Fruit fly (Drosophila melanogaster) whole organism, embryonic: ENCODE results near the gene Myo28B1.
A peak's percentile ranks its signal among the peaks of the same experiment; 100 is the strongest.

Source experiments
- CG11398 ChIP-seq: fragments of 200-800 bp; sonication (Bioruptor generic); optimal IDR thresholded peaks from 2 replicates; lab custom pipeline; 2016; ENCODE audit warnings: missing biosample characterization, missing genetic modification characterization
- CG11504 ChIP-seq: fragments of 200-800 bp; sonication (Bioruptor generic); optimal IDR thresholded peaks from 3 replicates; lab custom pipeline; 2019; ENCODE audit warnings: missing biosample characterization, mild to moderate bottlenecking, missing genetic modification characterization, moderate library complexity
- CG12942 ChIP-seq: fragments of 200-800 bp; sonication (Bioruptor generic); optimal IDR thresholded peaks from 3 replicates; lab custom pipeline; 2016; ENCODE audit warnings: missing biosample characterization, missing genetic modification characterization
- CG17359 ChIP-seq: fragments of 200-800 bp; sonication (Bioruptor generic); optimal IDR thresholded peaks from 3 replicates; lab custom pipeline; 2018; ENCODE audit warnings: missing biosample characterization, mild to moderate bottlenecking, missing genetic modification characterization, moderate library complexity
- CG18599 ChIP-seq: fragments of 200-800 bp; sonication (Bioruptor generic); optimal IDR thresholded peaks from 3 replicates; lab custom pipeline; 2017; ENCODE audit warnings: missing biosample characterization, missing genetic modification characterization, mild to moderate bottlenecking, moderate library complexity, missing genetic modification reagents
- CG18619 ChIP-seq: fragments of 200-800 bp; sonication (Bioruptor generic); optimal IDR thresholded peaks from 3 replicates; lab custom pipeline; 2017; ENCODE audit warnings: missing biosample characterization, mild to moderate bottlenecking, missing genetic modification characterization
- CG2678 ChIP-seq: fragments of 200-800 bp; sonication (Bioruptor generic); optimal IDR thresholded peaks from 3 replicates; lab custom pipeline; 2019; ENCODE audit warnings: missing biosample characterization, mild to moderate bottlenecking, missing genetic modification characterization, moderate library complexity
- CG31388 ChIP-seq: fragments of 200-800 bp; sonication (Bioruptor generic); optimal IDR thresholded peaks from 2 replicates; lab custom pipeline; 2016; ENCODE audit warnings: missing biosample characterization, missing genetic modification characterization
- CG3163 ChIP-seq: fragments of 200-800 bp; sonication (Bioruptor generic); optimal IDR thresholded peaks from 3 replicates; lab custom pipeline; 2016; ENCODE audit warnings: missing biosample characterization, missing genetic modification characterization
- CG32532 ChIP-seq: fragments of 200-800 bp; sonication (Bioruptor generic); IDR thresholded peaks from 2 replicates; pipeline ENCODE4 v1.3.6; 2022; ENCODE audit warnings: missing biosample characterization, missing genetic modification characterization
- CG3726 ChIP-seq: fragments of 200-800 bp; sonication (Bioruptor generic); IDR thresholded peaks from 3 replicates; pipeline ENCODE4, ENCODE4 v1.3.6; 2022; ENCODE audit warnings: missing biosample characterization, missing genetic modification characterization
- CG3995 ChIP-seq: fragments of 200-800 bp; sonication (Bioruptor generic); optimal IDR thresholded peaks from 3 replicates; lab custom pipeline; 2016; ENCODE audit warnings: missing biosample characterization, missing genetic modification characterization
- CG4282 ChIP-seq: fragments of 200-800 bp; sonication (Bioruptor generic); optimal IDR thresholded peaks from 2 replicates; lab custom pipeline; 2016; ENCODE audit warnings: missing biosample characterization, missing genetic modification characterization
- CG4730 ChIP-seq: fragments of 200-800 bp; sonication (Bioruptor generic); IDR thresholded peaks from 2 replicates; pipeline ENCODE4 v1.3.6; 2022; ENCODE audit warnings: missing biosample characterization, missing genetic modification characterization
- CG6813 ChIP-seq: fragments of 200-800 bp; sonication (Bioruptor generic); optimal IDR thresholded peaks from 2 replicates; lab custom pipeline; 2017; ENCODE audit warnings: missing biosample characterization, missing genetic modification characterization, mild to moderate bottlenecking, moderate library complexity, missing genetic modification reagents
- CG7556 ChIP-seq: fragments of 200-800 bp; sonication (Bioruptor generic); optimal IDR thresholded peaks from 2 replicates; lab custom pipeline; 2017; ENCODE audit warnings: missing biosample characterization, mild to moderate bottlenecking, missing genetic modification characterization
- CG7839 ChIP-seq: fragments of 200-800 bp; sonication (Bioruptor generic); optimal IDR thresholded peaks from 3 replicates; lab custom pipeline; 2018; ENCODE audit warnings: missing biosample characterization, mild to moderate bottlenecking, missing genetic modification characterization, moderate library complexity
- CG9727 ChIP-seq: fragments of 200-800 bp; sonication (Bioruptor generic); optimal IDR thresholded peaks from 3 replicates; lab custom pipeline; 2017; ENCODE audit warnings: missing biosample characterization, mild to moderate bottlenecking, missing genetic modification characterization
- D19A ChIP-seq: fragments of 200-800 bp; optimal IDR thresholded peaks from 3 replicates; lab custom pipeline; 2019; ENCODE audit warnings: missing biosample characterization, mild to moderate bottlenecking, missing genetic modification characterization, moderate library complexity
- ERR ChIP-seq: fragments of 200-800 bp; sonication (Bioruptor generic); optimal IDR thresholded peaks from 2 replicates; lab custom pipeline; 2016; ENCODE audit warnings: missing biosample characterization, missing genetic modification characterization
- Ets65A ChIP-seq: fragments of 200-800 bp; sonication (Bioruptor generic); peaks from one replicate; lab custom pipeline; 2016; ENCODE audit warnings: missing biosample characterization, missing genetic modification characterization
- GATAe ChIP-seq: fragments of 200-800 bp; sonication (Bioruptor generic); conservative IDR thresholded peaks from 2 replicates; pipeline ENCODE4 v1.3.6; 2022; ENCODE audit warnings: missing biosample characterization, missing genetic modification characterization
- Hmr ChIP-seq: fragments of 200-800 bp; sonication (Bioruptor generic); optimal IDR thresholded peaks from 3 replicates; lab custom pipeline; 2017; ENCODE audit warnings: mild to moderate bottlenecking, missing biosample characterization, missing genetic modification reagents, missing genetic modification characterization
- Hr51 ChIP-seq, 2 experiments: fragments of 200-800 bp; sonication (Bioruptor generic); optimal IDR thresholded peaks; 2 replicates in 1 of 2; 3 replicates in 1 of 2; lab custom pipeline; 2016 to 2018; ENCODE audit warnings: missing biosample characterization in 2 of 2, missing genetic modification characterization in 2 of 2, mild to moderate bottlenecking in 1 of 2, moderate library complexity in 1 of 2
- NfI ChIP-seq: fragments of 200-800 bp; sonication (Bioruptor generic); optimal IDR thresholded peaks from 3 replicates; lab custom pipeline; 2018; ENCODE audit warnings: missing biosample characterization, mild to moderate bottlenecking, missing genetic modification characterization, moderate library complexity
- Poxn ChIP-seq: fragments of 200-800 bp; sonication (Bioruptor generic); IDR thresholded peaks from 2 replicates; pipeline ENCODE4 v1.3.6; 2022; ENCODE audit warnings: missing biosample characterization, missing genetic modification characterization
- Ptx1 ChIP-seq: fragments of 200-800 bp; sonication (Bioruptor generic); IDR thresholded peaks from 2 replicates; pipeline ENCODE4 v1.3.6; 2022; ENCODE audit warnings: missing biosample characterization, missing genetic modification characterization
- Trl ChIP-seq, 3 experiments: fragments of >200 bp in 2 of 3; fragments of 200-800 bp in 1 of 3; sonication (Bioruptor generic) in 1 of 3; optimal IDR thresholded peaks; 2 replicates in 1 of 3; 3 replicates in 2 of 3; lab custom pipeline; 2016 to 2017; ENCODE audit warnings: missing biosample characterization in 1 of 3, missing genetic modification characterization in 1 of 3
- aop ChIP-seq: fragments of 200-800 bp; sonication (Bioruptor generic); IDR thresholded peaks from 2 replicates; pipeline ENCODE4 v1.3.6; 2022; ENCODE audit warnings: missing biosample characterization, missing genetic modification characterization
- ap ChIP-seq: fragments of 200-800 bp; sonication (Bioruptor generic); IDR thresholded peaks from 2 replicates; pipeline ENCODE4 v1.3.6; 2022; ENCODE audit warnings: missing biosample characterization, missing genetic modification characterization
- az2 ChIP-seq: fragments of 200-800 bp; sonication (Bioruptor generic); optimal IDR thresholded peaks from 3 replicates; lab custom pipeline; 2016; ENCODE audit warnings: missing biosample characterization, missing genetic modification characterization
- chn ChIP-seq: fragments of 200-800 bp; sonication (Bioruptor generic); optimal IDR thresholded peaks from 2 replicates; lab custom pipeline; 2016; ENCODE audit warnings: missing biosample characterization, missing genetic modification characterization
- crc ChIP-seq: fragments of 200-800 bp; sonication (Bioruptor generic); optimal IDR thresholded peaks from 2 replicates; lab custom pipeline; 2016; ENCODE audit warnings: missing biosample characterization, missing genetic modification characterization
- crp ChIP-seq, 2 experiments: fragments of 200-800 bp; sonication (Bioruptor generic); optimal IDR thresholded peaks; 2 replicates in 1 of 2; 3 replicates in 1 of 2; lab custom pipeline; 2017; ENCODE audit warnings: missing biosample characterization in 2 of 2, missing genetic modification characterization in 2 of 2, mild to moderate bottlenecking in 1 of 2, moderate library complexity in 1 of 2
- exex ChIP-seq: fragments of 200-800 bp; sonication (Bioruptor generic); optimal IDR thresholded peaks from 4 replicates; lab custom pipeline; 2018; ENCODE audit warnings: missing biosample characterization, mild to moderate bottlenecking, missing genetic modification characterization, moderate library complexity
- ftz-f1 ChIP-seq: fragments of 200-800 bp; sonication (Bioruptor generic); optimal IDR thresholded peaks from 2 replicates; lab custom pipeline; 2016; ENCODE audit warnings: missing biosample characterization, missing genetic modification characterization
- ind ChIP-seq: fragments of 200-800 bp; sonication (Bioruptor generic); optimal IDR thresholded peaks from 3 replicates; lab custom pipeline; 2016; ENCODE audit warnings: missing biosample characterization, missing genetic modification characterization
- lab ChIP-seq: fragments of 200-800 bp; sonication (Bioruptor generic); optimal IDR thresholded peaks from 3 replicates; lab custom pipeline; 2017; ENCODE audit warnings: missing biosample characterization, missing genetic modification characterization, mild to moderate bottlenecking, moderate library complexity, missing genetic modification reagents
- lbe ChIP-seq: fragments of 200-800 bp; sonication (Bioruptor generic); optimal IDR thresholded peaks from 2 replicates; lab custom pipeline; 2016; ENCODE audit warnings: missing biosample characterization, mild to moderate bottlenecking, missing genetic modification characterization
- oc ChIP-seq: fragments of 200-800 bp; sonication (Bioruptor generic); optimal IDR thresholded peaks from 2 replicates; lab custom pipeline; 2018; ENCODE audit warnings: missing biosample characterization, mild to moderate bottlenecking, missing genetic modification characterization, moderate library complexity
- odd ChIP-seq: fragments of 200-800 bp; sonication (Bioruptor generic); optimal IDR thresholded peaks from 2 replicates; lab custom pipeline; 2017; ENCODE audit warnings: missing biosample characterization, mild to moderate bottlenecking, missing genetic modification characterization
- onecut ChIP-seq: fragments of 200-800 bp; sonication (Bioruptor generic); IDR thresholded peaks from 2 replicates; pipeline ENCODE4 v1.3.6; 2022; ENCODE audit warnings: missing biosample characterization, missing genetic modification characterization
- p53 ChIP-seq: fragments of 200-800 bp; sonication (Bioruptor generic); optimal IDR thresholded peaks from 2 replicates; lab custom pipeline; 2016; ENCODE audit warnings: missing biosample characterization, missing genetic modification characterization
- pb ChIP-seq: fragments of 200-800 bp; sonication (Bioruptor generic); optimal IDR thresholded peaks from 3 replicates; lab custom pipeline; 2016; ENCODE audit warnings: missing biosample characterization, missing genetic modification characterization
- repo ChIP-seq: fragments of 200-800 bp; sonication (Bioruptor generic); optimal IDR thresholded peaks from 2 replicates; lab custom pipeline; 2016; ENCODE audit warnings: missing biosample characterization, missing genetic modification characterization
- trem ChIP-seq: fragments of 200-800 bp; optimal IDR thresholded peaks from 3 replicates; lab custom pipeline; 2019; ENCODE audit warnings: missing biosample characterization, mild to moderate bottlenecking, missing genetic modification characterization, moderate library complexity
- vfl ChIP-seq: fragments of 200-800 bp; sonication (Bioruptor generic); optimal IDR thresholded peaks from 2 replicates; lab custom pipeline; 2016; ENCODE audit warnings: missing biosample characterization, missing genetic modification characterization
- zf30C ChIP-seq: fragments of 200-800 bp; sonication (Bioruptor generic); optimal IDR thresholded peaks from 3 replicates; lab custom pipeline; 2018; ENCODE audit warnings: missing biosample characterization, mild to moderate bottlenecking, missing genetic modification characterization

Gene Myo28B1

dm6 chr2L:7660087-7660486 is 5.8 kb upstream of the Myo28B1 start (continued):
- TF ChIP-seq CG18599: peak; percentile 15
- no peak for TF ChIP-seq ERR (GFP tag; lab: Kevin White, UChicago)
- TF ChIP-seq NfI (GFP tag; lab: Kevin White, UChicago): no peak
- no peak for TF ChIP-seq D19A (tag; lab: Kevin White, UChicago)
- TF ChIP-seq onecut (GFP tag; lab: Robert Waterston, UW): no peak
- TF ChIP-seq repo (GFP tag; lab: Kevin White, UChicago): no peak
- TF ChIP-seq CG32532 (GFP tag; lab: Robert Waterston, UW): no peak
- no peak for TF ChIP-seq CG17359 (tag; lab: Kevin White, UChicago)
- no peak for TF ChIP-seq ap (GFP tag; lab: Robert Waterston, UW)
- TF ChIP-seq oc (tag; lab: Kevin White, UChicago): no peak
- no peak for TF ChIP-seq pb (GFP tag; lab: Kevin White, UChicago)
- TF ChIP-seq exex (tag; lab: Kevin White, UChicago): no peak
- 0 out of 2 replicates have a peak, but pooled peaks have one; percentile 14 for TF ChIP-seq Ptx1 (GFP tag; lab: Robert Waterston, UW)
- TF ChIP-seq vfl (GFP tag; lab: Kevin White, UChicago): no peak
- no peak for TF ChIP-seq Hmr (GFP tag; lab: Kevin White, UChicago)
- TF ChIP-seq az2 (GFP tag; lab: Kevin White, UChicago): no peak
- no peak for TF ChIP-seq CG3726
- TF ChIP-seq, all 482 proteins: peak for 16

- peak in 1 of 2 experiments; percentile 51 for TF ChIP-seq crp (GFP tag; optimal IDR thresholded peaks at IDR 0.05; lab: Kevin White, UChicago)
- peak; percentile 29 for TF ChIP-seq lab (GFP tag; lab: Kevin White, UChicago)
- TF ChIP-seq CG3163: no peak
- TF ChIP-seq p53 (GFP tag; lab: Kevin White, UChicago): no peak
- TF ChIP-seq trem (tag; lab: Kevin White, UChicago): no peak
- no peak for TF ChIP-seq CG12942 (GFP tag; lab: Kevin White, UChicago)
- TF ChIP-seq Poxn: no peak
- TF ChIP-seq ftz-f1 (GFP tag; lab: Kevin White, UChicago): no peak
- no peak for TF ChIP-seq ap (GFP tag; lab: Robert Waterston, UW)
- TF ChIP-seq zf30C: no peak
- peak in 1 of 2 experiments; percentile 1 for TF ChIP-seq Hr51 (GFP tag; optimal IDR thresholded peaks at IDR 0.05; lab: Kevin White, UChicago)
- no peak for TF ChIP-seq lbe
- TF ChIP-seq chn (GFP tag; lab: Kevin White, UChicago): no peak
- peak; percentile 1 for TF ChIP-seq CG7556
- no peak for TF ChIP-seq ind
- no peak for TF ChIP-seq odd (GFP tag; lab: Kevin White, UChicago)
- TF ChIP-seq CG6813 (GFP tag; lab: Kevin White, UChicago): no peak
- no peak for TF ChIP-seq Ets65A (GFP tag; lab: Kevin White, UChicago)
- peak; percentile 54 for TF ChIP-seq CG2678 (tag; lab: Kevin White, UChicago)
- TF ChIP-seq CG9727 (GFP tag; lab: Kevin White, UChicago): peak; percentile 16
- TF ChIP-seq CG17359 (tag; lab: Kevin White, UChicago): peak; percentile 17
- peak; percentile 4 to 47 for TF ChIP-seq Trl (optimal IDR thresholded peaks at IDR 0.05; lab: Kevin White, UChicago)
- TF ChIP-seq Trl (GFP tag; optimal IDR thresholded peaks at IDR 0.05; lab: Kevin White, UChicago): no peak
- TF ChIP-seq CG7839: peak; percentile 28
- TF ChIP-seq aop: no peak
- TF ChIP-seq CG31388 (GFP tag; lab: Kevin White, UChicago): no peak
- no peak for TF ChIP-seq GATAe (GFP tag; lab: Robert Waterston, UW)
- TF ChIP-seq CG3995 (GFP tag; lab: Kevin White, UChicago): peak; percentile 34
- TF ChIP-seq CG4730 (GFP tag; lab: Robert Waterston, UW): no peak
- no peak for TF ChIP-seq CG4282 (GFP tag; lab: Kevin White, UChicago)
- TF ChIP-seq crc (GFP tag; lab: Kevin White, UChicago): no peak
- TF ChIP-seq CG11504 (tag; lab: Kevin White, UChicago): peak; percentile 47
- TF ChIP-seq CG11398: no peak
- TF ChIP-seq CG18619 (GFP tag; lab: Kevin White, UChicago): no peak
These were observed 9.3 kb downstream of the Myo28B1 start, which contains the start of gene Slob for dm6 chr2L:7675028-7675749. Slob (minus strand) TSS chr2L:7675078.
